Worm (Caenorhabditis elegans) whole organism, late embryonic: ENCODE data around the gene T16G12.8.

ENCODE experiments used
- C08G9.2 ChIP-seq: sonication (generic microtip); optimal IDR thresholded peaks from 2 replicates; lab custom pipeline; 2016; ENCODE audit warnings: mild to moderate bottlenecking, missing genetic modification characterization, moderate library complexity, missing compliant biosample characterization
- F13H6.1 ChIP-seq: sonication (generic microtip); optimal IDR thresholded peaks from 2 replicates; lab custom pipeline; 2016; ENCODE audit warnings: missing genetic modification characterization, missing compliant biosample characterization
- T23F11.4 ChIP-seq: fragments of 200-800 bp; sonication (Bioruptor generic); optimal IDR thresholded peaks from 2 replicates; lab custom pipeline; 2018; ENCODE audit warnings: mild to moderate bottlenecking, missing genetic modification characterization, missing compliant biosample characterization
- Y22D7AL.16 ChIP-seq: sonication (generic microtip); optimal IDR thresholded peaks from 2 replicates; lab custom pipeline; 2016; ENCODE audit warnings: missing genetic modification characterization, missing compliant biosample characterization
- ahr-1 ChIP-seq: sonication (generic microtip); optimal IDR thresholded peaks from 2 replicates; lab custom pipeline; 2016; ENCODE audit warnings: missing genetic modification characterization, missing compliant biosample characterization
- ama-1 ChIP-seq: fragments of 150-350 bp; optimal IDR thresholded peaks from 2 replicates; lab custom pipeline; 2014
- ceh-14 ChIP-seq: sonication (generic microtip); optimal IDR thresholded peaks from 2 replicates; lab custom pipeline; 2016; ENCODE audit warnings: missing genotype, missing genetic modification characterization, missing compliant biosample characterization
- ceh-18 ChIP-seq: sonication (generic microtip); optimal IDR thresholded peaks from 2 replicates; lab custom pipeline; 2016; ENCODE audit warnings: missing genetic modification characterization, missing compliant biosample characterization
- ceh-19 ChIP-seq: fragments of 200-800 bp; sonication (Bioruptor generic); optimal IDR thresholded peaks from 2 replicates; lab custom pipeline; 2018; ENCODE audit warnings: mild to moderate bottlenecking, missing genetic modification characterization, missing compliant biosample characterization
- ceh-22 ChIP-seq: sonication (generic microtip); optimal IDR thresholded peaks from 2 replicates; lab custom pipeline; 2017; ENCODE audit warnings: missing biosample characterization, missing genetic modification characterization
- ceh-24 ChIP-seq: sonication (generic microtip); optimal IDR thresholded peaks from 2 replicates; lab custom pipeline; 2016; ENCODE audit warnings: mild to moderate bottlenecking, missing genetic modification characterization, missing compliant biosample characterization
- ceh-30 ChIP-seq: fragments of 150-350 bp; optimal IDR thresholded peaks from 2 replicates; lab custom pipeline; 2014; ENCODE audit warnings: missing biosample characterization, missing genetic modification characterization
- ceh-31 ChIP-seq: sonication (generic microtip); optimal IDR thresholded peaks from 2 replicates; lab custom pipeline; 2016; ENCODE audit warnings: missing genetic modification characterization, missing compliant biosample characterization
- ceh-34 ChIP-seq: sonication (generic microtip); optimal IDR thresholded peaks from 2 replicates; lab custom pipeline; 2016; ENCODE audit warnings: mild to moderate bottlenecking, missing genetic modification characterization, missing compliant biosample characterization
- ceh-45 ChIP-seq: fragments of 200-800 bp; sonication (Bioruptor generic); IDR thresholded peaks from 2 replicates; pipeline ENCODE4 v1.3.6; 2022; ENCODE audit warnings: missing genetic modification reagents, missing genetic modification characterization, missing compliant biosample characterization
- ceh-48 ChIP-seq: sonication (generic microtip); optimal IDR thresholded peaks from 2 replicates; lab custom pipeline; 2016; ENCODE audit warnings: missing genetic modification characterization, inconsistent platforms, missing compliant biosample characterization
- ceh-6 ChIP-seq: fragments of 200-800 bp; sonication (Bioruptor generic); optimal IDR thresholded peaks from 2 replicates; lab custom pipeline; 2018; ENCODE audit warnings: mild to moderate bottlenecking, missing genetic modification characterization, missing compliant biosample characterization
- che-1 ChIP-seq: sonication (generic microtip); optimal IDR thresholded peaks from 2 replicates; lab custom pipeline; 2016; ENCODE audit warnings: mild to moderate bottlenecking, missing genetic modification characterization, missing compliant biosample characterization
- dmd-4 ChIP-seq: sonication (generic microtip); optimal IDR thresholded peaks from 2 replicates; lab custom pipeline; 2016; ENCODE audit warnings: borderline replicate concordance, missing genetic modification characterization, missing compliant biosample characterization
- dve-1 ChIP-seq: sonication (generic microtip); optimal IDR thresholded peaks from 2 replicates; lab custom pipeline; 2017; ENCODE audit warnings: antibody characterized with exemption, mild to moderate bottlenecking, missing genetic modification characterization, missing compliant biosample characterization
- elt-2 ChIP-seq: sonication (generic microtip); optimal IDR thresholded peaks from 2 replicates; lab custom pipeline; 2016; ENCODE audit warnings: missing genetic modification reagents, missing genetic modification characterization, missing compliant biosample characterization
- elt-4 ChIP-seq: sonication (generic microtip); optimal IDR thresholded peaks from 2 replicates; lab custom pipeline; 2016; ENCODE audit warnings: missing genetic modification characterization, missing compliant biosample characterization
- ets-4 ChIP-seq: sonication (generic microtip); optimal IDR thresholded peaks from 2 replicates; lab custom pipeline; 2016; ENCODE audit warnings: missing genetic modification characterization, missing compliant biosample characterization
- eyg-1 ChIP-seq: sonication (generic microtip); optimal IDR thresholded peaks from 2 replicates; lab custom pipeline; 2016; ENCODE audit warnings: missing genotype, missing genetic modification characterization, missing compliant biosample characterization
- fax-1 ChIP-seq: sonication (generic microtip); optimal IDR thresholded peaks from 2 replicates; lab custom pipeline; 2016; ENCODE audit warnings: missing genotype, missing genetic modification characterization, missing compliant biosample characterization
- fkh-6 ChIP-seq: sonication (generic microtip); optimal IDR thresholded peaks from 2 replicates; lab custom pipeline; 2016; ENCODE audit warnings: missing genetic modification characterization, missing compliant biosample characterization
- gmeb-2 ChIP-seq: sonication (generic microtip); optimal IDR thresholded peaks from 2 replicates; lab custom pipeline; 2016; ENCODE audit warnings: missing genetic modification characterization, inconsistent platforms, missing compliant biosample characterization
- hlh-13 ChIP-seq: fragments of 200-800 bp; sonication (Bioruptor generic); optimal IDR thresholded peaks from 2 replicates; lab custom pipeline; 2018; ENCODE audit warnings: mild to moderate bottlenecking, missing genetic modification characterization, missing compliant biosample characterization
- hlh-15 ChIP-seq: sonication (generic microtip); optimal IDR thresholded peaks from 2 replicates; lab custom pipeline; 2016; ENCODE audit warnings: missing genetic modification characterization, missing compliant biosample characterization
- hlh-30 ChIP-seq: sonication (generic microtip); optimal IDR thresholded peaks from 2 replicates; lab custom pipeline; 2017; ENCODE audit warnings: antibody characterized with exemption, missing genetic modification characterization, missing compliant biosample characterization; ENCODE audit not compliant: insufficient read depth
- hlh-6 ChIP-seq: sonication (generic microtip); optimal IDR thresholded peaks from 2 replicates; lab custom pipeline; 2016; ENCODE audit warnings: missing genotype, missing genetic modification characterization, missing compliant biosample characterization
- lim-6 ChIP-seq: sonication (generic microtip); optimal IDR thresholded peaks from 2 replicates; lab custom pipeline; 2016; ENCODE audit warnings: missing genetic modification characterization, missing compliant biosample characterization
- madf-2 ChIP-seq: sonication (generic microtip); optimal IDR thresholded peaks from 2 replicates; lab custom pipeline; 2017; ENCODE audit warnings: missing genetic modification characterization, missing compliant biosample characterization
- mec-3 ChIP-seq: sonication (generic microtip); optimal IDR thresholded peaks from 2 replicates; lab custom pipeline; 2016; ENCODE audit warnings: borderline replicate concordance, missing genetic modification characterization, missing compliant biosample characterization
- nhr-11 ChIP-seq: fragments of 150-350 bp; optimal IDR thresholded peaks from 2 replicates; lab custom pipeline; 2014; ENCODE audit warnings: missing biosample characterization, missing genetic modification characterization
- npax-4 ChIP-seq: sonication (generic microtip); optimal IDR thresholded peaks from 2 replicates; lab custom pipeline; 2016; ENCODE audit warnings: missing genetic modification characterization, missing compliant biosample characterization
- pat-9 ChIP-seq: fragments of 200-800 bp; sonication (Bioruptor generic); optimal IDR thresholded peaks from 2 replicates; lab custom pipeline; 2018; ENCODE audit warnings: mild to moderate bottlenecking, missing genetic modification characterization, moderate library complexity, missing compliant biosample characterization
- pax-1 ChIP-seq: fragments of 150-350 bp; optimal IDR thresholded peaks from 2 replicates; lab custom pipeline; 2014; ENCODE audit warnings: missing biosample characterization, missing genetic modification characterization
- pros-1 ChIP-seq: fragments of 150-350 bp; optimal IDR thresholded peaks from 2 replicates; lab custom pipeline; 2014; ENCODE audit warnings: missing biosample characterization, missing genetic modification reagents, missing genetic modification characterization
- ref-2 ChIP-seq: sonication (generic microtip); optimal IDR thresholded peaks from 2 replicates; lab custom pipeline; 2016; ENCODE audit warnings: missing genetic modification characterization, missing compliant biosample characterization
- rnt-1 ChIP-seq: sonication (generic microtip); optimal IDR thresholded peaks from 2 replicates; lab custom pipeline; 2016; ENCODE audit warnings: missing genetic modification characterization, missing compliant biosample characterization
- sdc-2 ChIP-seq: sonication (generic microtip); optimal IDR thresholded peaks from 2 replicates; lab custom pipeline; 2016; ENCODE audit warnings: missing genotype, missing genetic modification characterization, missing compliant biosample characterization
- sox-2 ChIP-seq: fragments of 200-800 bp; sonication (Bioruptor generic); IDR thresholded peaks from 2 replicates; pipeline ENCODE4 v1.3.6; 2022; ENCODE audit warnings: missing genetic modification reagents, missing genetic modification characterization, missing compliant biosample characterization
- tbx-2 ChIP-seq: sonication (generic microtip); optimal IDR thresholded peaks from 2 replicates; lab custom pipeline; 2016; ENCODE audit warnings: missing genetic modification characterization, missing compliant biosample characterization
- tbx-7 ChIP-seq: sonication (generic microtip); optimal IDR thresholded peaks from 2 replicates; lab custom pipeline; 2016; ENCODE audit warnings: missing genotype, missing genetic modification characterization, missing compliant biosample characterization
- unc-3 ChIP-seq, 2 experiments: fragments of 200-800 bp in 1 of 2; sonication (Bioruptor generic) in 1 of 2; sonication (generic microtip) in 1 of 2; conservative IDR thresholded peaks in 1 of 2; optimal IDR thresholded peaks in 1 of 2; 2 replicates each; pipeline versions ENCODE4 v1.3.6 to Lab custom; 2016 to 2022; ENCODE audit warnings: missing compliant biosample characterization in 2 of 2, missing genetic modification characterization in 2 of 2, missing genetic modification reagents in 1 of 2
- unc-42 ChIP-seq: sonication (generic microtip); optimal IDR thresholded peaks from 2 replicates; lab custom pipeline; 2016; ENCODE audit warnings: missing genotype, missing genetic modification characterization, missing compliant biosample characterization
- unc-55 ChIP-seq: sonication (generic microtip); optimal IDR thresholded peaks from 2 replicates; lab custom pipeline; 2017; ENCODE audit warnings: missing biosample characterization, missing genetic modification reagents, missing genetic modification characterization
- unc-86 ChIP-seq: sonication (generic microtip); optimal IDR thresholded peaks from 2 replicates; lab custom pipeline; 2016; ENCODE audit warnings: missing genetic modification characterization, missing compliant biosample characterization

Gene T16G12.8

DNA sequence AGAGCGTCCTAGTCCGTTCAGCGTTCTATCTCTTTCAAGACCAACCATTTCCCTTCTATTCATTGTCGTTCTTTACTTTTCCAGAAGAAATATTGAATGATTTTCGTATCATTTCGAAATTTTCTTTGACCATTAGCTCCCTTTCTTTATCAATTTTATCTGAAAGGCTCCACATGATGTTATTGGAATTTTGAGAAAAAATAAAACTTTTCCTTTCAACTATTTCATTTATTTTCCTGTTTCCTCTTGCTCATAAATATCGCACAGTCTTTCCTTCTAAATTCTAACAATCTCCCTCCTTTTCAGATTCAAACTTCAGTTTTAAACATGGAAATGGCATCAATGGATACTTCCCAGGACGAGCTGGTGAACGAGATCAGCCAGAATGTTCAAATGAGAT lies 1.6 kb upstream of the T16G12.8 start, which contains the start of gene T16G12.4:
T16G12.4 (plus strand) TSS at position 301 of the 400 bp plus-strand sequence.
- TF ChIP-seq F13H6.1 (tag; lab: Kevin White, UChicago): no peak
- TF ChIP-seq ceh-45 (GFP tag; lab: Robert Waterston, UW): no peak
- TF ChIP-seq hlh-13 (GFP tag; lab: Kevin White, UChicago): no peak
- no peak for TF ChIP-seq T23F11.4 (GFP tag; lab: Kevin White, UChicago)
- TF ChIP-seq sox-2 (GFP tag; lab: Robert Waterston, UW): no peak
- TF ChIP-seq hlh-15 (tag; lab: Kevin White, UChicago): no peak

- TF ChIP-seq dmd-4 (tag; lab: Kevin White, UChicago) (no peak), madf-2 (tag; lab: Kevin White, UChicago) (no peak)
These were observed 1.5 kb downstream of the T16G12.8 start, which contains the start of gene T16G12.13 for ce11 chrIII:10060573-10060972. Gene T16G12.13, plus strand, starts transcription at chrIII:10060865.

ce11 chrIII:10064140-10064539 lies 5.0 kb downstream of the T16G12.8 start, which contains the start of gene ekl-6:
Gene ekl-6, plus strand, starts transcription at chrIII:10064404.
- TF ChIP-seq F13H6.1 (tag; lab: Kevin White, UChicago) (peak; percentile 40), hlh-30 (no peak), pat-9 (tag; lab: Kevin White, UChicago) (no peak), ceh-30 (no peak), ceh-34 (tag; lab: Kevin White, UChicago) (no peak), sdc-2 (tag; lab: Kevin White, UChicago) (peak; percentile 16), pros-1 (no peak), hlh-6 (tag; lab: Kevin White, UChicago) (no peak), lim-6 (no peak), ceh-48 (tag; lab: Kevin White, UChicago) (peak; percentile 42), C08G9.2 (peak; percentile 84), che-1 (no peak), gmeb-2 (tag; lab: Kevin White, UChicago) (no peak), unc-86 (peak; percentile 14), ref-2 (tag; lab: Kevin White, UChicago) (peak; percentile 76), ceh-14 (peak; percentile 21), unc-42 (tag; lab: Kevin White, UChicago) (no peak), tbx-7 (peak; percentile 83), tbx-2 (tag; lab: Kevin White, UChicago) (peak; percentile 86), ceh-6 (GFP tag; lab: Kevin White, UChicago) (no peak), eyg-1 (tag; lab: Kevin White, UChicago) (no peak), fax-1 (peak; percentile 11), ceh-24 (tag; lab: Kevin White, UChicago) (no peak), ama-1 (lab: Kevin White, UChicago) (no peak), elt-4 (tag; lab: Kevin White, UChicago) (no peak), dve-1 (tag; lab: Kevin White, UChicago) (no peak), sox-2 (GFP tag; lab: Robert Waterston, UW) (no peak), elt-2 (tag; lab: Kevin White, UChicago) (peak; percentile 53), ahr-1 (tag; lab: Kevin White, UChicago) (no peak), ceh-19 (GFP tag; lab: Kevin White, UChicago) (no peak), npax-4 (tag; lab: Kevin White, UChicago) (no peak), pax-1 (tag; lab: Kevin White, UChicago) (no peak), unc-55 (GFP tag; lab: Kevin White, UChicago) (no peak), ceh-18 (tag; lab: Kevin White, UChicago) (no peak), fkh-6 (no peak), unc-3 (GFP tag; conservative IDR thresholded peaks at IDR 0.05; lab: Robert Waterston, UW) (no peak), unc-3 (tag; optimal IDR thresholded peaks at IDR 0.05; lab: Kevin White, UChicago) (no peak), mec-3 (tag; lab: Kevin White, UChicago) (peak; percentile 35), rnt-1 (peak; percentile 15), nhr-11 (no peak), dmd-4 (tag; lab: Kevin White, UChicago) (no peak), ceh-31 (peak; percentile 85), Y22D7AL.16 (no peak), ceh-22 (no peak), ets-4 (peak; percentile 74), ceh-45 (GFP tag; lab: Robert Waterston, UW) (no peak)
